Fruit fly (Drosophila melanogaster) whole organism, embryonic: ENCODE data around the gene Idgf3.

ENCODE experiments used
- Ada2b ChIP-seq: fragments of 200-800 bp; sonication (Bioruptor generic); IDR thresholded peaks from 2 replicates; pipeline ENCODE4 v1.3.6; 2022; ENCODE audit warnings: missing biosample characterization, missing genetic modification characterization
- Atf3 ChIP-seq: fragments of 200-800 bp; sonication (Bioruptor generic); optimal IDR thresholded peaks from 3 replicates; lab custom pipeline; 2016; ENCODE audit warnings: missing biosample characterization, missing genetic modification characterization
- CG10267 ChIP-seq: fragments of 200-800 bp; sonication (Bioruptor generic); optimal IDR thresholded peaks from 2 replicates; lab custom pipeline; 2018; ENCODE audit warnings: missing biosample characterization, mild to moderate bottlenecking, missing genetic modification characterization, moderate library complexity
- CG10565 ChIP-seq: fragments of 200-800 bp; sonication (Bioruptor generic); optimal IDR thresholded peaks from 3 replicates; lab custom pipeline; 2016; ENCODE audit warnings: missing biosample characterization, mild to moderate bottlenecking, missing genetic modification characterization
- CG10979 ChIP-seq: fragments of 200-800 bp; sonication (Bioruptor generic); optimal IDR thresholded peaks from 2 replicates; lab custom pipeline; 2018; ENCODE audit warnings: missing biosample characterization, mild to moderate bottlenecking, missing genetic modification characterization, moderate library complexity
- CG11398 ChIP-seq: fragments of 200-800 bp; sonication (Bioruptor generic); optimal IDR thresholded peaks from 2 replicates; lab custom pipeline; 2016; ENCODE audit warnings: missing biosample characterization, missing genetic modification characterization
- CG13624 ChIP-seq: fragments of 200-800 bp; sonication (Bioruptor generic); optimal IDR thresholded peaks from 2 replicates; lab custom pipeline; 2016; ENCODE audit warnings: missing biosample characterization, missing genetic modification characterization
- CG14710 ChIP-seq: fragments of 200-800 bp; sonication (Bioruptor generic); optimal IDR thresholded peaks from 3 replicates; lab custom pipeline; 2019; ENCODE audit warnings: missing biosample characterization, mild to moderate bottlenecking, missing genetic modification characterization, moderate library complexity
- CG15696 ChIP-seq: fragments of 200-800 bp; sonication (Bioruptor generic); optimal IDR thresholded peaks from 2 replicates; lab custom pipeline; 2019; ENCODE audit warnings: missing biosample characterization, mild to moderate bottlenecking, missing genetic modification characterization, moderate library complexity
- CG17612 ChIP-seq: fragments of 200-800 bp; sonication (Bioruptor generic); IDR thresholded peaks from 2 replicates; pipeline ENCODE4 v1.3.6; 2022; ENCODE audit warnings: missing biosample characterization, missing genetic modification characterization
- CG18764 ChIP-seq: fragments of 200-800 bp; sonication (Bioruptor generic); optimal IDR thresholded peaks from 3 replicates; lab custom pipeline; 2016; ENCODE audit warnings: missing biosample characterization, missing genetic modification characterization
- CG2678 ChIP-seq: fragments of 200-800 bp; sonication (Bioruptor generic); optimal IDR thresholded peaks from 3 replicates; lab custom pipeline; 2019; ENCODE audit warnings: missing biosample characterization, mild to moderate bottlenecking, missing genetic modification characterization, moderate library complexity
- CG31388 ChIP-seq: fragments of 200-800 bp; sonication (Bioruptor generic); optimal IDR thresholded peaks from 2 replicates; lab custom pipeline; 2016; ENCODE audit warnings: missing biosample characterization, missing genetic modification characterization
- CG31441 ChIP-seq: fragments of 200-800 bp; sonication (Bioruptor generic); IDR thresholded peaks from 2 replicates; pipeline ENCODE4 v1.3.6; 2022; ENCODE audit warnings: missing biosample characterization, missing genetic modification characterization
- CG3407 ChIP-seq: fragments of 200-800 bp; sonication (Bioruptor generic); optimal IDR thresholded peaks from 2 replicates; lab custom pipeline; 2018; ENCODE audit warnings: missing biosample characterization, mild to moderate bottlenecking, missing genetic modification characterization
- CG4328 ChIP-seq: fragments of 200-800 bp; sonication (Bioruptor generic); optimal IDR thresholded peaks from 3 replicates; lab custom pipeline; 2017; ENCODE audit warnings: missing biosample characterization, missing genetic modification reagents, missing genetic modification characterization
- CG4854 ChIP-seq: fragments of 200-800 bp; sonication (Bioruptor generic); optimal IDR thresholded peaks from 2 replicates; lab custom pipeline; 2016; ENCODE audit warnings: missing biosample characterization, missing genetic modification characterization, inconsistent platforms
- CG6272 ChIP-seq: fragments of 200-800 bp; sonication (Bioruptor generic); IDR thresholded peaks from 2 replicates; pipeline ENCODE4 v1.3.6; 2022; ENCODE audit warnings: missing biosample characterization, missing genetic modification characterization
- CG8478 ChIP-seq: fragments of >200 bp; optimal IDR thresholded peaks from 2 replicates; lab custom pipeline; 2018
- CG9727 ChIP-seq: fragments of 200-800 bp; sonication (Bioruptor generic); optimal IDR thresholded peaks from 3 replicates; lab custom pipeline; 2017; ENCODE audit warnings: missing biosample characterization, mild to moderate bottlenecking, missing genetic modification characterization
- CG9932 ChIP-seq: fragments of 200-800 bp; sonication (Bioruptor generic); IDR thresholded peaks from 2 replicates; pipeline ENCODE4 v1.3.6; 2022; ENCODE audit warnings: missing biosample characterization, missing genetic modification characterization
- Camta ChIP-seq: fragments of 200-800 bp; sonication (Bioruptor generic); optimal IDR thresholded peaks from 2 replicates; lab custom pipeline; 2016; ENCODE audit warnings: missing biosample characterization, missing genetic modification characterization
- CoRest ChIP-seq: fragments of 200-800 bp; sonication (Bioruptor generic); optimal IDR thresholded peaks from 3 replicates; lab custom pipeline; 2018; ENCODE audit warnings: missing biosample characterization, mild to moderate bottlenecking, missing genetic modification characterization, moderate library complexity
- E2f1 ChIP-seq: fragments of 200-800 bp; sonication (Bioruptor generic); IDR thresholded peaks from 2 replicates; pipeline ENCODE4 v1.3.6; 2022; ENCODE audit warnings: missing biosample characterization, missing genetic modification characterization
- Fer2 ChIP-seq: fragments of 200-800 bp; sonication (Bioruptor generic); optimal IDR thresholded peaks from 2 replicates; lab custom pipeline; 2018; ENCODE audit warnings: missing biosample characterization, mild to moderate bottlenecking, missing genetic modification characterization, moderate library complexity
- Hand ChIP-seq: fragments of 200-800 bp; sonication (Bioruptor generic); optimal IDR thresholded peaks from 2 replicates; lab custom pipeline; 2017; ENCODE audit warnings: mild to moderate bottlenecking, missing biosample characterization, missing genetic modification reagents, missing genetic modification characterization
- Hmx ChIP-seq: fragments of 200-800 bp; sonication (Bioruptor generic); optimal IDR thresholded peaks from 2 replicates; lab custom pipeline; 2016; ENCODE audit warnings: missing biosample characterization, missing genetic modification characterization
- Hr3 ChIP-seq: fragments of 200-800 bp; sonication (Bioruptor generic); optimal IDR thresholded peaks from 3 replicates; lab custom pipeline; 2016; ENCODE audit warnings: missing biosample characterization, missing genetic modification characterization
- Myb ChIP-seq: fragments of 200-800 bp; sonication (Bioruptor generic); optimal IDR thresholded peaks from 2 replicates; lab custom pipeline; 2016; ENCODE audit warnings: missing biosample characterization, missing genetic modification characterization
- Ptx1 ChIP-seq: fragments of 200-800 bp; sonication (Bioruptor generic); IDR thresholded peaks from 2 replicates; pipeline ENCODE4 v1.3.6; 2022; ENCODE audit warnings: missing biosample characterization, missing genetic modification characterization
- Sry-δ ChIP-seq: fragments of 200-800 bp; sonication (Bioruptor generic); optimal IDR thresholded peaks from 2 replicates; lab custom pipeline; 2016; ENCODE audit warnings: missing biosample characterization, missing genetic modification characterization
- bbx ChIP-seq: fragments of 200-800 bp; sonication (Bioruptor generic); IDR thresholded peaks from 2 replicates; pipeline ENCODE4 v1.3.6; 2022; ENCODE audit warnings: missing biosample characterization, missing genetic modification characterization; ENCODE audit not compliant: partially characterized antibody
- cad ChIP-seq: fragments of >200 bp; optimal IDR thresholded peaks from 2 replicates; lab custom pipeline; 2017; ENCODE audit warnings: missing biosample characterization, missing genetic modification characterization
- dpn ChIP-seq, 2 experiments: fragments of 200-800 bp; sonication (Bioruptor generic); optimal IDR thresholded peaks; 3 replicates each; lab custom pipeline; 2016; ENCODE audit warnings: missing biosample characterization in 2 of 2, missing genetic modification characterization in 2 of 2
- eve ChIP-seq, 2 experiments: fragments of >200 bp; optimal IDR thresholded peaks; 2 replicates each; lab custom pipeline; 2017; ENCODE audit warnings: missing biosample characterization in 2 of 2, missing genetic modification characterization in 2 of 2
- gem ChIP-seq: fragments of 200-800 bp; sonication (Bioruptor generic); optimal IDR thresholded peaks from 2 replicates; lab custom pipeline; 2019; ENCODE audit warnings: missing biosample characterization, mild to moderate bottlenecking, missing genetic modification characterization, moderate library complexity
- gro ChIP-seq: fragments of 200-800 bp; sonication (Bioruptor generic); optimal IDR thresholded peaks from 2 replicates; lab custom pipeline; 2016; ENCODE audit warnings: missing biosample characterization, missing genetic modification characterization
- gsb-n ChIP-seq: fragments of 200-800 bp; sonication (Bioruptor generic); optimal IDR thresholded peaks from 3 replicates; lab custom pipeline; 2018; ENCODE audit warnings: missing biosample characterization, mild to moderate bottlenecking, missing genetic modification characterization
- h ChIP-seq: fragments of >200 bp; optimal IDR thresholded peaks from 2 replicates; lab custom pipeline; 2017
- her ChIP-seq: fragments of 200-800 bp; sonication (Bioruptor generic); optimal IDR thresholded peaks from 2 replicates; lab custom pipeline; 2016; ENCODE audit warnings: missing biosample characterization, missing genetic modification characterization
- ind ChIP-seq: fragments of 200-800 bp; sonication (Bioruptor generic); optimal IDR thresholded peaks from 3 replicates; lab custom pipeline; 2016; ENCODE audit warnings: missing biosample characterization, missing genetic modification characterization
- klu ChIP-seq: fragments of 200-800 bp; sonication (Bioruptor generic); IDR thresholded peaks from 2 replicates; pipeline ENCODE4 v1.3.6; 2022; ENCODE audit warnings: missing biosample characterization, missing genetic modification characterization
- lilli ChIP-seq: fragments of 200-800 bp; sonication (Bioruptor generic); optimal IDR thresholded peaks from 3 replicates; lab custom pipeline; 2016; ENCODE audit warnings: missing biosample characterization, missing genetic modification characterization
- psq ChIP-seq: fragments of 200-800 bp; sonication (Bioruptor generic); optimal IDR thresholded peaks from 2 replicates; lab custom pipeline; 2017; ENCODE audit warnings: missing biosample characterization, missing genetic modification characterization
- pzg ChIP-seq: fragments of 200-800 bp; sonication (Bioruptor generic); optimal IDR thresholded peaks from 3 replicates; lab custom pipeline; 2018; ENCODE audit warnings: missing biosample characterization, mild to moderate bottlenecking, missing genetic modification characterization, moderate library complexity
- sim ChIP-seq: fragments of 200-800 bp; sonication (Bioruptor generic); IDR thresholded peaks from 2 replicates; pipeline ENCODE4 v1.3.6; 2022; ENCODE audit warnings: missing biosample characterization, missing genetic modification characterization
- slbo ChIP-seq: fragments of 200-800 bp; sonication (Bioruptor generic); IDR thresholded peaks from 2 replicates; pipeline ENCODE4 v1.3.6; 2022; ENCODE audit warnings: missing biosample characterization, missing genetic modification characterization
- so ChIP-seq: fragments of 200-800 bp; sonication (Bioruptor generic); IDR thresholded peaks from 3 replicates; pipeline ENCODE4 v1.3.6; 2022; ENCODE audit warnings: missing biosample characterization, missing genetic modification characterization
- sr ChIP-seq: fragments of 200-800 bp; sonication (Bioruptor generic); IDR thresholded peaks from 3 replicates; pipeline ENCODE4 v1.3.6; 2022; ENCODE audit warnings: missing biosample characterization, missing genetic modification characterization
- vvl ChIP-seq: fragments of 200-800 bp; sonication (Bioruptor generic); IDR thresholded peaks from 2 replicates; pipeline ENCODE4 v1.3.6; 2022; ENCODE audit warnings: missing biosample characterization, missing genetic modification characterization
- zen ChIP-seq: fragments of 200-800 bp; sonication (Bioruptor generic); optimal IDR thresholded peaks from 3 replicates; lab custom pipeline; 2018; ENCODE audit warnings: missing biosample characterization, mild to moderate bottlenecking, missing genetic modification characterization, moderate library complexity
- zfh2 ChIP-seq: fragments of 200-800 bp; sonication (Bioruptor generic); optimal IDR thresholded peaks from 2 replicates; lab custom pipeline; 2016; ENCODE audit warnings: missing biosample characterization, missing genetic modification characterization

Gene Idgf3

dm6 chr2L:16487571-16488276 lies 37.0 kb downstream of the Idgf3 start, which contains the start of gene Nepl8 (continued):
- TF ChIP-seq Myb = peak; percentile 77
- TF ChIP-seq sr (GFP tag; lab: Robert Waterston, UW) = no peak
- TF ChIP-seq gro (GFP tag; lab: Kevin White, UChicago) = peak; percentile 66
- no peak for TF ChIP-seq Hand
- 0 out of 2 replicates have a peak, but pooled peaks have one; percentile 33 for TF ChIP-seq bbx (GFP tag; lab: Robert Waterston, UW)
- peak; percentile 68 for TF ChIP-seq vvl
- no peak for TF ChIP-seq psq (GFP tag; lab: Kevin White, UChicago)
- no peak for TF ChIP-seq Fer2
- peak; percentile 59 for TF ChIP-seq CG13624
- TF ChIP-seq zen (tag; lab: Kevin White, UChicago) = peak; percentile 37
- TF ChIP-seq h (lab: Kevin White, UChicago) = no peak
- peak; percentile 33 for TF ChIP-seq CG4854 (GFP tag; lab: Kevin White, UChicago)
- TF ChIP-seq CoRest (tag; lab: Kevin White, UChicago) = peak; percentile 81
- TF ChIP-seq dpn (GFP tag; optimal IDR thresholded peaks at IDR 0.05; lab: Kevin White, UChicago) = peak; percentile 44 to 52
- TF ChIP-seq so (GFP tag; lab: Robert Waterston, UW) = no peak
- TF ChIP-seq CG14710 (tag; lab: Kevin White, UChicago) = peak; percentile 74
- TF ChIP-seq CG9727 (GFP tag; lab: Kevin White, UChicago) = no peak
- no peak for TF ChIP-seq CG3407
- no peak for TF ChIP-seq CG2678 (tag; lab: Kevin White, UChicago)
- peak; percentile 12 for TF ChIP-seq gsb-n (tag; lab: Kevin White, UChicago)
- TF ChIP-seq CG31388 (GFP tag; lab: Kevin White, UChicago) = no peak
- peak; percentile 11 for TF ChIP-seq CG18764
- peak; percentile 59 for TF ChIP-seq Sry-δ (GFP tag; lab: Kevin White, UChicago)
- peak; percentile 4 for TF ChIP-seq gem (tag; lab: Kevin White, UChicago)
- TF ChIP-seq CG10979 = peak; percentile 9
- TF ChIP-seq E2f1 (GFP tag; lab: Robert Waterston, UW) = no peak
- TF ChIP-seq CG8478 = no peak
- TF ChIP-seq Hr3 (GFP tag; lab: Kevin White, UChicago) = no peak
- peak; percentile 49 for TF ChIP-seq CG9932 (GFP tag; lab: Robert Waterston, UW)
- peak; percentile 20 for TF ChIP-seq ind
- peak; percentile 37 for TF ChIP-seq zfh2 (GFP tag; lab: Kevin White, UChicago)
- no peak for TF ChIP-seq CG10565 (GFP tag; lab: Kevin White, UChicago)
- peak; percentile 16 for TF ChIP-seq Atf3 (GFP tag; lab: Kevin White, UChicago)
- peak; percentile 97 for TF ChIP-seq pzg (GFP tag; lab: Kevin White, UChicago)
- TF ChIP-seq CG10267 (tag; lab: Kevin White, UChicago) = peak; percentile 56
- 0 out of 2 replicates have a peak, but pooled peaks have one; percentile 5 for TF ChIP-seq Ptx1 (GFP tag; lab: Robert Waterston, UW)
- TF ChIP-seq sim (GFP tag; lab: Robert Waterston, UW) = no peak
- no peak for TF ChIP-seq Hmx (GFP tag; lab: Kevin White, UChicago)
- TF ChIP-seq CG4328 = no peak
- peak; percentile 57; the same call in 1 of the 2 replicates for TF ChIP-seq CG6272 (GFP tag; lab: Robert Waterston, UW)
- peak; percentile 0 for TF ChIP-seq lilli
- TF ChIP-seq CG17612 (GFP tag; lab: Robert Waterston, UW) = no peak
- peak; percentile 30 for TF ChIP-seq CG15696 (tag; lab: Kevin White, UChicago)
- TF ChIP-seq CG11398 (GFP tag; lab: Kevin White, UChicago) = no peak
- TF ChIP-seq slbo (GFP tag; lab: Robert Waterston, UW) = peak; percentile 77
- TF ChIP-seq klu (GFP tag; lab: Robert Waterston, UW) = no peak
- peak in 1 of 2 experiments; percentile 13 for TF ChIP-seq eve (GFP tag; optimal IDR thresholded peaks at IDR 0.05; lab: Kevin White, UChicago)
- TF ChIP-seq CG31441 = no peak
- no peak for TF ChIP-seq cad (GFP tag; lab: Kevin White, UChicago)
- no peak for TF ChIP-seq Camta (GFP tag; lab: Kevin White, UChicago)
- peak; percentile 31 for TF ChIP-seq her
- TF ChIP-seq Ada2b = no peak
